Fruit fly (Drosophila melanogaster): ENCODE results near the gene vn.

dm6 chr3L:5774782-5775181 lies 70.7 kb downstream of the vn start:
- no peak for TF ChIP-seq dsx (GFP tag; optimal IDR thresholded peaks at IDR 0.05; ENCODE audit: poor library complexity, severe bottlenecking)
- TF ChIP-seq Sox14 (GFP tag; optimal IDR thresholded peaks at IDR 0.05), result no peak
- no peak for TF ChIP-seq ss (GFP tag; optimal IDR thresholded peaks at IDR 0.05)
- no peak for TF ChIP-seq Gug (GFP tag; IDR thresholded peaks at IDR 0.05)
- TF ChIP-seq CG8319 (GFP tag; optimal IDR thresholded peaks at IDR 0.05), result no peak
- no peak for TF ChIP-seq CG34406 (GFP tag; optimal IDR thresholded peaks at IDR 0.05)

Measured in whole organism, prepupa.